Worm (Caenorhabditis elegans) whole organism, L2 larva: ENCODE measurements around the gene F19H8.2.
A peak's percentile ranks its signal among the peaks of the same experiment; 100 is the strongest.
"Not testable (repeated sequence)": the region's sequence is repeated elsewhere in the genome, so short reads cannot be mapped to it uniquely, and the experiment has no call there.

Experiments
- ama-1 ChIP-seq: fragments of 150-350 bp; optimal IDR thresholded peaks from 2 replicates; lab custom pipeline; 2018; ENCODE audit warnings: inconsistent platforms
- dmd-4 ChIP-seq: sonication (generic microtip); optimal IDR thresholded peaks from 2 replicates; lab custom pipeline; 2017; ENCODE audit warnings: missing biosample characterization, missing genetic modification characterization
- elt-1 ChIP-seq: fragments of 150-350 bp; optimal IDR thresholded peaks from 2 replicates; lab custom pipeline; 2014; ENCODE audit warnings: missing biosample characterization, missing genetic modification characterization
- lsy-2 ChIP-seq, 2 experiments: fragments of 150-350 bp in 1 of 2; sonication (generic microtip) in 1 of 2; optimal IDR thresholded peaks; 2 replicates each; lab custom pipeline; 2014 to 2017; ENCODE audit warnings: missing biosample characterization in 2 of 2, missing genetic modification characterization in 2 of 2
- nhr-11 ChIP-seq: fragments of 150-350 bp; optimal IDR thresholded peaks from 2 replicates; lab custom pipeline; 2014; ENCODE audit warnings: missing biosample characterization, missing genetic modification characterization
- nhr-77 ChIP-seq: fragments of 150-350 bp; optimal IDR thresholded peaks from 2 replicates; lab custom pipeline; 2014; ENCODE audit warnings: missing biosample characterization, missing genetic modification characterization
- skn-1 ChIP-seq: sonication (generic microtip); optimal IDR thresholded peaks from 2 replicates; lab custom pipeline; 2017; ENCODE audit warnings: missing biosample characterization, missing genetic modification characterization
- ztf-11 ChIP-seq: sonication (generic microtip); optimal IDR thresholded peaks from 2 replicates; lab custom pipeline; 2017; ENCODE audit warnings: missing biosample characterization, missing genetic modification characterization

ce11 chrII:14641387-14641786 is 35.7 kb upstream of the F19H8.2 start:
- not testable (repeated sequence) for TF ChIP-seq dmd-4 (tag; lab: Kevin White, UChicago); ama-1 (lab: Kevin White, UChicago); nhr-11 (tag; lab: Kevin White, UChicago); skn-1 (tag; lab: Kevin White, UChicago); nhr-77 (tag; lab: Kevin White, UChicago); elt-1 (tag; lab: Kevin White, UChicago); ztf-11 (tag; lab: Kevin White, UChicago)
- TF ChIP-seq lsy-2 (tag; optimal IDR thresholded peaks at IDR 0.05; lab: Kevin White, UChicago) = peak in 1 of 2 experiments; percentile 2
